Worm (Caenorhabditis elegans) whole organism, L4 larva: Measurements from ENCODE around the gene F26F12.4.
A peak's percentile ranks its signal among the peaks of the same experiment; 100 is the strongest.

Source experiments
- F26F4.8 ChIP-seq: fragments of 200-800 bp; sonication (Bioruptor generic); conservative IDR thresholded peaks from 2 replicates; pipeline ENCODE4 v1.3.6; 2022; ENCODE audit warnings: missing genetic modification characterization, missing compliant biosample characterization
- F37D6.2 ChIP-seq: sonication (generic microtip); optimal IDR thresholded peaks from 2 replicates; lab custom pipeline; 2016; ENCODE audit warnings: mild to moderate bottlenecking, missing genetic modification characterization, missing compliant biosample characterization
- Y5F2A.4 ChIP-seq: fragments of 200-800 bp; sonication (Bioruptor generic); optimal IDR thresholded peaks from 2 replicates; lab custom pipeline; 2018; ENCODE audit warnings: mild to moderate bottlenecking, missing genetic modification characterization, missing compliant biosample characterization
- ZK546.5 ChIP-seq, 2 experiments: sonication (generic microtip); optimal IDR thresholded peaks; 2 replicates each; lab custom pipeline; 2017; ENCODE audit warnings: missing biosample characterization in 2 of 2, missing genetic modification characterization in 2 of 2
- aha-1 ChIP-seq: fragments of 150-350 bp; peaks from one replicate; lab custom pipeline; 2014; ENCODE audit warnings: missing biosample characterization, missing genetic modification characterization
- aly-2 ChIP-seq: sonication (generic microtip); optimal IDR thresholded peaks from 2 replicates; lab custom pipeline; 2018; ENCODE audit warnings: missing biosample characterization, missing genetic modification characterization
- ama-1 ChIP-seq: fragments of 150-350 bp; optimal IDR thresholded peaks from 2 replicates; lab custom pipeline; 2014; ENCODE audit warnings: inconsistent platforms, mixed read lengths
- ceh-32 ChIP-seq: sonication (generic microtip); optimal IDR thresholded peaks from 2 replicates; lab custom pipeline; 2016; ENCODE audit warnings: mild to moderate bottlenecking, missing genetic modification characterization, missing compliant biosample characterization; ENCODE audit not compliant: poor library complexity
- ceh-44 ChIP-seq: fragments of 200-800 bp; sonication (Bioruptor generic); IDR thresholded peaks from 2 replicates; pipeline ENCODE4 v1.3.6; 2022; ENCODE audit warnings: missing genetic modification reagents, missing genetic modification characterization, missing compliant biosample characterization
- daf-16 ChIP-seq, 3 experiments: sonication (generic microtip); optimal IDR thresholded peaks; 2 replicates each; lab custom pipeline; 2016 to 2017; ENCODE audit warnings: missing genetic modification characterization in 3 of 3, missing genetic modification reagents in 3 of 3, mild to moderate bottlenecking in 2 of 3, missing compliant biosample characterization in 2 of 3, missing biosample characterization in 1 of 3, moderate library complexity in 1 of 3
- daf-8 ChIP-seq: fragments of 200-800 bp; sonication (Bioruptor generic); IDR thresholded peaks from 2 replicates; pipeline ENCODE4 v1.3.6; 2022; ENCODE audit warnings: missing genetic modification characterization, missing compliant biosample characterization
- dmd-6 ChIP-seq: fragments of 200-800 bp; sonication (Bioruptor generic); IDR thresholded peaks from 2 replicates; pipeline ENCODE4 v1.3.6; 2022; ENCODE audit warnings: missing genetic modification reagents, missing genetic modification characterization, missing compliant biosample characterization
- dmd-8 ChIP-seq: fragments of 200-800 bp; sonication (Bioruptor generic); IDR thresholded peaks from 2 replicates; pipeline ENCODE4 v1.3.6; 2022; ENCODE audit warnings: missing genetic modification characterization, missing compliant biosample characterization
- dmd-9 ChIP-seq: fragments of 200-800 bp; sonication (Bioruptor generic); IDR thresholded peaks from 2 replicates; pipeline ENCODE4 v1.3.6; 2022; ENCODE audit warnings: missing genetic modification reagents, missing genetic modification characterization, missing compliant biosample characterization
- dve-1 ChIP-seq: sonication (generic microtip); optimal IDR thresholded peaks from 2 replicates; lab custom pipeline; 2017; ENCODE audit warnings: antibody characterized with exemption, mild to moderate bottlenecking, missing genetic modification characterization, missing compliant biosample characterization; ENCODE audit not compliant: insufficient read depth
- egl-27 ChIP-seq: sonication (generic microtip); optimal IDR thresholded peaks from 3 replicates; lab custom pipeline; 2017; ENCODE audit warnings: missing biosample characterization, missing genetic modification reagents, missing genetic modification characterization
- egl-43 ChIP-seq: fragments of 200-800 bp; sonication (Bioruptor generic); IDR thresholded peaks from 2 replicates; pipeline ENCODE4 v1.3.6; 2022; ENCODE audit warnings: missing genetic modification reagents, missing genetic modification characterization, missing compliant biosample characterization
- fkh-10 ChIP-seq: fragments of 150-350 bp; optimal IDR thresholded peaks from 2 replicates; lab custom pipeline; 2014; ENCODE audit warnings: missing biosample characterization, missing genetic modification reagents, missing genetic modification characterization
- hif-1 ChIP-seq, 2 experiments: sonication (generic microtip); optimal IDR thresholded peaks; 2 replicates each; lab custom pipeline; 2016 to 2017; ENCODE audit warnings: missing compliant biosample characterization in 2 of 2, missing genetic modification characterization in 2 of 2, missing genetic modification reagents in 2 of 2, missing genotype in 2 of 2, mild to moderate bottlenecking in 1 of 2
- hlh-11 ChIP-seq: fragments of 200-800 bp; sonication (Bioruptor generic); optimal IDR thresholded peaks from 2 replicates; lab custom pipeline; 2018; ENCODE audit warnings: mild to moderate bottlenecking, missing genetic modification characterization, missing compliant biosample characterization
- lin-38 ChIP-seq: fragments of 200-800 bp; sonication (Bioruptor generic); IDR thresholded peaks from 2 replicates; pipeline ENCODE4 v1.3.6; 2022; ENCODE audit warnings: missing genetic modification reagents, missing genetic modification characterization, missing compliant biosample characterization
- lir-3 ChIP-seq: sonication (generic microtip); optimal IDR thresholded peaks from 2 replicates; lab custom pipeline; 2016; ENCODE audit warnings: mild to moderate bottlenecking, missing genetic modification characterization, missing compliant biosample characterization
- lsy-2 ChIP-seq, 2 experiments: fragments of 150-350 bp in 1 of 2; sonication (generic microtip) in 1 of 2; optimal IDR thresholded peaks; 2 replicates each; lab custom pipeline; 2014 to 2017; ENCODE audit warnings: missing biosample characterization in 2 of 2, missing genetic modification characterization in 2 of 2
- mdt-29 ChIP-seq: fragments of 200-800 bp; sonication (Bioruptor generic); IDR thresholded peaks from 2 replicates; pipeline ENCODE4 v1.3.6; 2022; ENCODE audit warnings: missing genetic modification reagents, missing genetic modification characterization, missing compliant biosample characterization
- mep-1 ChIP-seq: fragments of 150-350 bp; sonication (generic microtip); optimal IDR thresholded peaks from 3 replicates; lab custom pipeline; 2014; ENCODE audit warnings: missing biosample characterization, missing genetic modification characterization
- mes-2 ChIP-seq: sonication (generic microtip); optimal IDR thresholded peaks from 2 replicates; lab custom pipeline; 2016; ENCODE audit warnings: missing genotype, mild to moderate bottlenecking, missing genetic modification characterization, missing compliant biosample characterization; ENCODE audit not compliant: poor library complexity, severe bottlenecking
- nhr-102 ChIP-seq: sonication (generic microtip); optimal IDR thresholded peaks from 2 replicates; lab custom pipeline; 2016; ENCODE audit warnings: mild to moderate bottlenecking, missing genetic modification characterization, moderate library complexity, missing compliant biosample characterization
- nhr-11 ChIP-seq: fragments of 150-350 bp; optimal IDR thresholded peaks from 2 replicates; lab custom pipeline; 2014; ENCODE audit warnings: missing biosample characterization, missing genetic modification characterization
- nhr-237 ChIP-seq: sonication (generic microtip); optimal IDR thresholded peaks from 2 replicates; lab custom pipeline; 2017; ENCODE audit warnings: missing biosample characterization, missing genetic modification characterization
- nhr-41 ChIP-seq: fragments of 200-800 bp; sonication (Bioruptor generic); IDR thresholded peaks from 2 replicates; pipeline ENCODE4 v1.3.6; 2022; ENCODE audit warnings: missing genetic modification reagents, missing genetic modification characterization, missing compliant biosample characterization
- nhr-48 ChIP-seq: sonication (generic microtip); optimal IDR thresholded peaks from 2 replicates; lab custom pipeline; 2016; ENCODE audit warnings: mild to moderate bottlenecking, missing genetic modification characterization, missing compliant biosample characterization
- nhr-6 ChIP-seq: fragments of 150-350 bp; optimal IDR thresholded peaks from 2 replicates; lab custom pipeline; 2014; ENCODE audit warnings: missing biosample characterization, missing genetic modification characterization
- nhr-76 ChIP-seq: fragments of 150-350 bp; optimal IDR thresholded peaks from 2 replicates; lab custom pipeline; 2014; ENCODE audit warnings: missing biosample characterization, missing genetic modification characterization
- pha-4 ChIP-seq, 2 experiments: fragments of 150-350 bp in 1 of 2; fragments of 200-800 bp in 1 of 2; sonication (Bioruptor generic) in 1 of 2; IDR thresholded peaks in 1 of 2; optimal IDR thresholded peaks in 1 of 2; 2 replicates each; pipeline versions ENCODE4 v1.3.6 to Lab custom; 2014 to 2022; ENCODE audit warnings: missing genetic modification characterization in 2 of 2, missing genetic modification reagents in 2 of 2, missing biosample characterization in 1 of 2, missing compliant biosample characterization in 1 of 2
- php-3 ChIP-seq: fragments of 200-800 bp; sonication (Bioruptor generic); IDR thresholded peaks from 2 replicates; pipeline ENCODE4 v1.3.6; 2022; ENCODE audit warnings: missing genetic modification reagents, missing genetic modification characterization, missing compliant biosample characterization
- pqm-1 ChIP-seq: sonication (generic microtip); optimal IDR thresholded peaks from 2 replicates; lab custom pipeline; 2017; ENCODE audit warnings: missing biosample characterization, missing genetic modification characterization
- saeg-2 ChIP-seq: fragments of 200-800 bp; sonication (Bioruptor generic); IDR thresholded peaks from 2 replicates; pipeline ENCODE4 v1.3.6; 2022; ENCODE audit warnings: missing genetic modification reagents, missing genetic modification characterization, missing compliant biosample characterization
- sdz-12 ChIP-seq: fragments of 200-800 bp; sonication (Bioruptor generic); optimal IDR thresholded peaks from 2 replicates; lab custom pipeline; 2018; ENCODE audit warnings: mild to moderate bottlenecking, missing genetic modification characterization, missing compliant biosample characterization
- set-16 ChIP-seq: fragments of 200-800 bp; sonication (Bioruptor generic); IDR thresholded peaks from 2 replicates; pipeline ENCODE4 v1.3.6; 2022; ENCODE audit warnings: missing genetic modification reagents, missing genetic modification characterization, missing compliant biosample characterization
- tra-1 ChIP-seq: fragments of 200-800 bp; sonication (Bioruptor generic); IDR thresholded peaks from 2 replicates; pipeline ENCODE4 v1.3.6; 2022; ENCODE audit warnings: missing genetic modification reagents, missing genetic modification characterization, missing compliant biosample characterization
- unc-130 ChIP-seq: sonication (generic microtip); optimal IDR thresholded peaks from 2 replicates; lab custom pipeline; 2016; ENCODE audit warnings: missing genetic modification reagents, missing genetic modification characterization, missing compliant biosample characterization
- zfp-2 ChIP-seq: sonication (generic microtip); optimal IDR thresholded peaks from 2 replicates; lab custom pipeline; 2016; ENCODE audit warnings: mild to moderate bottlenecking, missing genetic modification characterization, missing compliant biosample characterization

Gene F26F12.4

ce11 chrV:5821451-5822143 lies 47.5 kb downstream of the F26F12.4 start:
- TF ChIP-seq mep-1 (tag; lab: Kevin White, UChicago) (no peak), daf-16 (GFP tag; optimal IDR thresholded peaks at IDR 0.05; lab: Kevin White, UChicago) (no peak), daf-16 (tag; optimal IDR thresholded peaks at IDR 0.05; lab: Kevin White, UChicago) (peak; percentile 43), pqm-1 (peak; percentile 75), nhr-102 (tag; lab: Kevin White, UChicago) (peak; percentile 38), hlh-11 (tag; lab: Kevin White, UChicago) (peak; percentile 77), nhr-11 (tag; lab: Kevin White, UChicago) (no peak), aha-1 (tag; lab: Kevin White, UChicago) (peak; percentile 7), dve-1 (peak; percentile 45), php-3 (GFP tag; lab: Robert Waterston, UW) (no peak), ceh-32 (tag; lab: Kevin White, UChicago) (no peak), nhr-48 (tag; lab: Kevin White, UChicago) (peak; percentile 56), lin-38 (GFP tag; lab: Robert Waterston, UW) (no peak), daf-8 (GFP tag; lab: Robert Waterston, UW) (no peak), dmd-6 (GFP tag; lab: Robert Waterston, UW) (peak; percentile 92), zfp-2 (tag; lab: Kevin White, UChicago) (no peak), dmd-9 (GFP tag; lab: Robert Waterston, UW) (no peak), dmd-8 (GFP tag; lab: Robert Waterston, UW) (no peak)

- TF ChIP-seq nhr-48 (tag; lab: Kevin White, UChicago): peak; percentile 31
- peak; percentile 69 for TF ChIP-seq aha-1 (tag; lab: Kevin White, UChicago)
- peak in 1 of 2 experiments; percentile 66 for TF ChIP-seq hif-1 (tag; optimal IDR thresholded peaks at IDR 0.05; lab: Kevin White, UChicago)
- peak; percentile 62 for TF ChIP-seq dmd-6 (GFP tag; lab: Robert Waterston, UW)
- no peak for TF ChIP-seq F37D6.2
- TF ChIP-seq pqm-1: peak; percentile 0
- no peak for TF ChIP-seq unc-130 (GFP tag; lab: Kevin White, UChicago)
- TF ChIP-seq daf-16 (GFP tag; optimal IDR thresholded peaks at IDR 0.05; lab: Kevin White, UChicago): no peak
- peak; percentile 10 for TF ChIP-seq daf-16 (tag; optimal IDR thresholded peaks at IDR 0.05; lab: Kevin White, UChicago)
Observed at ce11 chrV:5820401-5820800, 48.7 kb downstream of the F26F12.4 start.

ce11 chrV:5819903-5820302 lies 49.2 kb downstream of the F26F12.4 start:
- TF ChIP-seq set-16 (no peak), lsy-2 (tag; optimal IDR thresholded peaks at IDR 0.05; lab: Kevin White, UChicago) (no peak), egl-43 (no peak), aly-2 (tag; lab: Kevin White, UChicago) (no peak), ceh-44 (GFP tag; lab: Robert Waterston, UW) (no peak), nhr-6 (no peak), nhr-102 (tag; lab: Kevin White, UChicago) (no peak), nhr-76 (no peak), pqm-1 (peak; percentile 2), mes-2 (no peak), lir-3 (tag; lab: Kevin White, UChicago) (no peak), unc-130 (GFP tag; lab: Kevin White, UChicago) (no peak), Y5F2A.4 (GFP tag; lab: Kevin White, UChicago) (no peak), nhr-11 (tag; lab: Kevin White, UChicago) (no peak), daf-16 (GFP tag; optimal IDR thresholded peaks at IDR 0.05; lab: Kevin White, UChicago) (no peak), daf-16 (tag; optimal IDR thresholded peaks at IDR 0.05; lab: Kevin White, UChicago) (peak; percentile 69), daf-8 (GFP tag; lab: Robert Waterston, UW) (no peak), mdt-29 (no peak), F26F4.8 (GFP tag; lab: Robert Waterston, UW) (no peak), ama-1 (no peak), pha-4 (GFP tag; IDR thresholded peaks at IDR 0.05; lab: Robert Waterston, UW) (no peak), pha-4 (tag; optimal IDR thresholded peaks at IDR 0.05; lab: Kevin White, UChicago) (no peak), egl-27 (tag; lab: Kevin White, UChicago) (no peak), ZK546.5 (tag; optimal IDR thresholded peaks at IDR 0.05; lab: Kevin White, UChicago) (no peak), mep-1 (tag; lab: Kevin White, UChicago) (no peak), nhr-48 (tag; lab: Kevin White, UChicago) (peak; percentile 2), saeg-2 (no peak), dve-1 (peak; percentile 53), tra-1 (GFP tag; lab: Robert Waterston, UW) (no peak), fkh-10 (no peak), dmd-6 (GFP tag; lab: Robert Waterston, UW) (peak; percentile 83), nhr-41 (no peak), sdz-12 (GFP tag; lab: Kevin White, UChicago) (no peak), php-3 (GFP tag; lab: Robert Waterston, UW) (peak; percentile 94), nhr-237 (no peak)
